Worm (Caenorhabditis elegans) whole organism, L1 larva: Measurements from ENCODE around the gene F13D12.8.

Experiments used
- alr-1 ChIP-seq: fragments of 200-800 bp; sonication (Bioruptor generic); optimal IDR thresholded peaks from 2 replicates; lab custom pipeline; 2018; ENCODE audit warnings: borderline replicate concordance, mild to moderate bottlenecking, missing genetic modification characterization, missing compliant biosample characterization
- ama-1 ChIP-seq: fragments of 150-350 bp; optimal IDR thresholded peaks from 2 replicates; lab custom pipeline; 2014
- blmp-1 ChIP-seq: fragments of 150-350 bp; optimal IDR thresholded peaks from 2 replicates; lab custom pipeline; 2014; ENCODE audit warnings: missing biosample characterization, missing genetic modification characterization
- ceh-8 ChIP-seq: fragments of 200-800 bp; sonication (Bioruptor generic); optimal IDR thresholded peaks from 2 replicates; lab custom pipeline; 2018; ENCODE audit warnings: mild to moderate bottlenecking, missing genetic modification characterization, moderate library complexity, missing compliant biosample characterization
- ceh-82 ChIP-seq, 3 experiments: fragments of 150-350 bp in 1 of 3; sonication (generic microtip) in 2 of 3; optimal IDR thresholded peaks; 2 replicates each; lab custom pipeline; 2014 to 2017; ENCODE audit warnings: missing biosample characterization in 3 of 3, missing genetic modification characterization in 3 of 3
- ceh-88 ChIP-seq: fragments of 200-800 bp; sonication (Bioruptor generic); IDR thresholded peaks from 2 replicates; pipeline ENCODE4 v1.3.6; 2022; ENCODE audit warnings: missing genetic modification characterization, missing compliant biosample characterization
- ceh-90 ChIP-seq: sonication (generic microtip); optimal IDR thresholded peaks from 2 replicates; lab custom pipeline; 2016; ENCODE audit warnings: missing genetic modification characterization, missing compliant biosample characterization
- ces-1 ChIP-seq: fragments of 150-350 bp; optimal IDR thresholded peaks from 2 replicates; lab custom pipeline; 2014; ENCODE audit warnings: missing biosample characterization, missing genetic modification reagents, missing genetic modification characterization
- dpl-1 ChIP-seq, 3 experiments: fragments of 150-350 bp in 2 of 3; sonication (generic microtip) in 1 of 3; optimal IDR thresholded peaks; 2 replicates each; lab custom pipeline; 2014 to 2017; ENCODE audit warnings: missing biosample characterization in 3 of 3, missing genetic modification characterization in 3 of 3, missing genetic modification reagents in 3 of 3
- dsc-1 ChIP-seq: sonication (generic microtip); optimal IDR thresholded peaks from 2 replicates; lab custom pipeline; 2016; ENCODE audit warnings: mild to moderate bottlenecking, missing genetic modification characterization, missing compliant biosample characterization
- efl-1 ChIP-seq, 4 experiments: fragments of 150-350 bp; optimal IDR thresholded peaks in 3 of 4; peaks in 1 of 4; 1 replicate in 1 of 4; 2 replicates in 3 of 4; lab custom pipeline; 2014; ENCODE audit warnings: missing biosample characterization in 2 of 4, missing genetic modification characterization in 2 of 4, missing genetic modification reagents in 2 of 4
- efl-3 ChIP-seq: fragments of 200-800 bp; sonication (Bioruptor generic); optimal IDR thresholded peaks from 2 replicates; lab custom pipeline; 2018; ENCODE audit warnings: mild to moderate bottlenecking, missing genetic modification characterization, missing compliant biosample characterization
- egl-13 ChIP-seq: sonication (generic microtip); optimal IDR thresholded peaks from 2 replicates; lab custom pipeline; 2016; ENCODE audit warnings: missing genotype, missing genetic modification reagents, missing genetic modification characterization, missing compliant biosample characterization
- elt-3 ChIP-seq, 6 experiments: fragments of 150-350 bp in 1 of 6; sonication (generic microtip); optimal IDR thresholded peaks; 2 replicates each; lab custom pipeline; 2017 to 2018; ENCODE audit warnings: missing biosample characterization in 6 of 6, missing genetic modification characterization in 6 of 6, inconsistent platforms in 1 of 6
- fkh-10 ChIP-seq: sonication (generic microtip); optimal IDR thresholded peaks from 2 replicates; lab custom pipeline; 2017; ENCODE audit warnings: missing biosample characterization, missing genetic modification reagents, missing genetic modification characterization
- irx-1 ChIP-seq: sonication (generic microtip); optimal IDR thresholded peaks from 2 replicates; lab custom pipeline; 2016; ENCODE audit warnings: missing genetic modification characterization, missing compliant biosample characterization
- lin-14 ChIP-seq: fragments of 200-800 bp; sonication (Bioruptor generic); optimal IDR thresholded peaks from 2 replicates; lab custom pipeline; 2018; ENCODE audit warnings: mild to moderate bottlenecking, missing genetic modification characterization, moderate library complexity, missing compliant biosample characterization
- lin-35 ChIP-seq, 2 experiments: fragments of 150-350 bp; optimal IDR thresholded peaks; 2 replicates each; lab custom pipeline; 2014; ENCODE audit warnings: missing biosample characterization in 2 of 2, missing genetic modification characterization in 2 of 2, missing genetic modification reagents in 2 of 2
- lin-39 ChIP-seq: fragments of 150-350 bp; optimal IDR thresholded peaks from 2 replicates; lab custom pipeline; 2014; ENCODE audit warnings: missing biosample characterization, missing genetic modification reagents, missing genetic modification characterization
- lir-3 ChIP-seq: sonication (generic microtip); optimal IDR thresholded peaks from 2 replicates; lab custom pipeline; 2016; ENCODE audit warnings: mild to moderate bottlenecking, missing genetic modification characterization, moderate library complexity, missing compliant biosample characterization; ENCODE audit not compliant: poor library complexity
- lsy-2 ChIP-seq, 2 experiments: fragments of 150-350 bp; optimal IDR thresholded peaks; 2 replicates each; lab custom pipeline; 2014; ENCODE audit warnings: missing biosample characterization in 2 of 2, missing genetic modification characterization in 2 of 2
- mab-9 ChIP-seq: fragments of 200-800 bp; sonication (Bioruptor generic); IDR thresholded peaks from 2 replicates; pipeline ENCODE4 v1.3.6; 2022; ENCODE audit warnings: missing genetic modification reagents, missing genetic modification characterization, missing compliant biosample characterization
- mep-1 ChIP-seq: fragments of 150-350 bp; optimal IDR thresholded peaks from 2 replicates; lab custom pipeline; 2014; ENCODE audit warnings: missing biosample characterization, missing genetic modification characterization
- nhr-19 ChIP-seq: fragments of 200-800 bp; sonication (Bioruptor generic); conservative IDR thresholded peaks from 2 replicates; pipeline ENCODE4 v1.3.6; 2022; ENCODE audit warnings: missing genetic modification characterization, missing compliant biosample characterization
- nhr-20 ChIP-seq: sonication (generic microtip); optimal IDR thresholded peaks from 2 replicates; lab custom pipeline; 2016; ENCODE audit warnings: mild to moderate bottlenecking, missing genetic modification characterization, missing compliant biosample characterization
- nhr-47 ChIP-seq: sonication (generic microtip); optimal IDR thresholded peaks from 2 replicates; lab custom pipeline; 2016; ENCODE audit warnings: mild to moderate bottlenecking, missing genetic modification characterization, moderate library complexity, missing compliant biosample characterization
- nhr-71 ChIP-seq: sonication (generic microtip); optimal IDR thresholded peaks from 2 replicates; lab custom pipeline; 2016; ENCODE audit warnings: mild to moderate bottlenecking, missing genetic modification characterization, moderate library complexity, missing compliant biosample characterization
- nhr-76 ChIP-seq: sonication (generic microtip); optimal IDR thresholded peaks from 2 replicates; lab custom pipeline; 2017; ENCODE audit warnings: missing biosample characterization, missing genetic modification characterization
- nhr-77 ChIP-seq: fragments of 150-350 bp; optimal IDR thresholded peaks from 2 replicates; lab custom pipeline; 2014; ENCODE audit warnings: missing biosample characterization, missing genetic modification characterization
- nhr-85 ChIP-seq: sonication (generic microtip); peaks from one replicate; lab custom pipeline; 2016; ENCODE audit warnings: missing genetic modification characterization, inconsistent platforms, missing compliant biosample characterization
- pax-3 ChIP-seq: fragments of 200-800 bp; sonication (Bioruptor generic); optimal IDR thresholded peaks from 2 replicates; lab custom pipeline; 2018; ENCODE audit warnings: mild to moderate bottlenecking, missing genetic modification characterization, moderate library complexity, missing compliant biosample characterization
- pqm-1 ChIP-seq: sonication (generic microtip); optimal IDR thresholded peaks from 3 replicates; lab custom pipeline; 2017; ENCODE audit warnings: missing biosample characterization, missing genetic modification characterization
- rnt-1 ChIP-seq: sonication (generic microtip); optimal IDR thresholded peaks from 2 replicates; lab custom pipeline; 2016; ENCODE audit warnings: mild to moderate bottlenecking, missing genetic modification characterization, moderate library complexity, missing compliant biosample characterization
- skn-1 ChIP-seq: fragments of 150-350 bp; optimal IDR thresholded peaks from 2 replicates; lab custom pipeline; 2014; ENCODE audit warnings: missing biosample characterization, missing genetic modification characterization
- snpc-4 ChIP-seq: fragments of 150-350 bp; optimal IDR thresholded peaks from 2 replicates; lab custom pipeline; 2014; ENCODE audit warnings: missing biosample characterization, missing genetic modification characterization
- snu-23 ChIP-seq: sonication (generic microtip); optimal IDR thresholded peaks from 2 replicates; lab custom pipeline; 2016; ENCODE audit warnings: missing genetic modification characterization, missing compliant biosample characterization
- swsn-7 ChIP-seq: sonication (generic microtip); optimal IDR thresholded peaks from 2 replicates; lab custom pipeline; 2016; ENCODE audit warnings: missing genetic modification characterization, missing compliant biosample characterization
- tbx-2 ChIP-seq: sonication (generic microtip); optimal IDR thresholded peaks from 2 replicates; lab custom pipeline; 2016; ENCODE audit warnings: missing genetic modification characterization, missing compliant biosample characterization
- unc-30 ChIP-seq: sonication (generic microtip); optimal IDR thresholded peaks from 2 replicates; lab custom pipeline; 2017; ENCODE audit warnings: missing biosample characterization, missing genetic modification characterization
- unc-98 ChIP-seq: fragments of 200-800 bp; sonication (Bioruptor generic); IDR thresholded peaks from 2 replicates; pipeline ENCODE4 v1.3.6; 2022; ENCODE audit warnings: missing genetic modification characterization, missing compliant biosample characterization
- vab-15 ChIP-seq: sonication (generic microtip); optimal IDR thresholded peaks from 2 replicates; lab custom pipeline; 2017; ENCODE audit warnings: missing genotype, mild to moderate bottlenecking, missing genetic modification characterization, missing compliant biosample characterization
- xbp-1 ChIP-seq: sonication (generic microtip); optimal IDR thresholded peaks from 2 replicates; lab custom pipeline; 2016; ENCODE audit warnings: missing genetic modification characterization, missing compliant biosample characterization
- ztf-11 ChIP-seq, 2 experiments: sonication (generic microtip); optimal IDR thresholded peaks; 2 replicates each; lab custom pipeline; 2016 to 2017; ENCODE audit warnings: missing genetic modification characterization in 2 of 2, missing biosample characterization in 1 of 2, missing compliant biosample characterization in 1 of 2
- ztf-4 ChIP-seq: fragments of 150-350 bp; optimal IDR thresholded peaks from 2 replicates; lab custom pipeline; 2014; ENCODE audit warnings: missing biosample characterization, missing genetic modification characterization

Gene F13D12.8

DNA sequence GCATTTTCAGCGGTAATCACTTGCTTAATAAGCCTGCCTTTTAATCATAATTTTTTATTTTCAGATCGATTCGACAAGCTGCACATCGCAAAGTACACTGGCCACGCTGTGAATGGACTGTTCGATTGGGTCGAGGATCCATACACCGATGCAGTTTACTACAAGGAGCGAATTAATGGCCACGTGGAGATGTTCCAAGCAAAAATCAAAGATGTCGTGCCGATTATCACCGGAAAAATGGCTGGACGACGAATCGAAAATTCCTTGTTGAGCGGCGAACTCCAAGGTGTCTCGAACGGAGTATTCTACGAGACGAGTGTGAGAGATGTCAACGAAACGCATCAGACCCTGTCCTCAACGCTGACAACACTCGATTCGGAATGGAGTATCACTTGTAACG lies 5.0 kb downstream of the F13D12.8 start:
- TF ChIP-seq ama-1 (lab: Kevin White, UChicago), result no peak
- TF ChIP-seq lin-14 (GFP tag; lab: Kevin White, UChicago), result no peak
- TF ChIP-seq nhr-77 (tag; lab: Kevin White, UChicago), result no peak
- TF ChIP-seq alr-1 (tag; lab: Kevin White, UChicago), result no peak
- no peak for TF ChIP-seq mab-9 (GFP tag; lab: Robert Waterston, UW)
- no peak for TF ChIP-seq ceh-88
- TF ChIP-seq dsc-1 (tag; lab: Kevin White, UChicago), result no peak
- no peak for TF ChIP-seq snpc-4 (tag; lab: Kevin White, UChicago)
- no peak for TF ChIP-seq nhr-85 (tag; lab: Kevin White, UChicago)
- TF ChIP-seq efl-1 (optimal IDR thresholded peaks at IDR 0.05; lab: Kevin White, UChicago), result no peak
- TF ChIP-seq efl-1 (GFP tag; optimal IDR thresholded peaks at IDR 0.05 in 1 of 2; lab: Kevin White, UChicago), result no peak

DNA sequence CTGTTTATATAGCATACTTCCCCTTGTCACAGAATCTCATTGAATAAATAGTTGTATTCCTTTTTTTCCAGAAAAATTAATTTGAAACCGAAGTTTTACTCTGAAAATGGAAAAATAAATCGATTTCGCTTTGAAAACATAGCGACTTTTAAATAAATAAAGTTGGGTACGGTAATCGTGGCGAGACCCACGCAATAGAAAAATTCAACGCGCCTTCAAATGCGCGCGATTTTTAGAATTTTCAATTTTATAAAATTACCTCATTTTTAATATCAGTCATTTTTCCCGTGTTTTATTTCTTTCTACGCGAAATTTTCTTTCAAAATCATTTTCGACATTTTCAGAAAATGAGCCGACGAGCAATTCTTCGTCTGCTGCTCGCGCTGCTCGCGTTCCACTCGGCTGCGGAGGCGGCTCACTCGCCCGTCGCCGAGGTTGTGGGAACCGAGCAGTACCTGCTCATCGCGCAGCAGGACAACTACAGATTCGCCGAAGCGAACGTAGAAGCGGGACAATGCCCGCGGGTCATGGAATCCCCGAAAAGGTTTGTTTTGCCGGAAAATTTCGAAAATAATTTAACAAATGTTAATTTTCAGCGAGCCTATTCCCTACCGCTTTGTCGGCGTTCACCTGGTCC lies 5.8 kb downstream of the F13D12.8 start, which contains the start of gene F13D12.5:
Gene F13D12.5 (plus strand): TSS at position 345 of the 637 bp plus-strand sequence.
- peak; percentile 30 for TF ChIP-seq nhr-71 (tag; lab: Kevin White, UChicago)
- TF ChIP-seq xbp-1 (tag; lab: Kevin White, UChicago), result no peak
- no peak for TF ChIP-seq ztf-11 (tag; optimal IDR thresholded peaks at IDR 0.05; lab: Kevin White, UChicago)

- TF ChIP-seq ceh-90, result no peak
- no peak for TF ChIP-seq alr-1 (tag; lab: Kevin White, UChicago)
- no peak for TF ChIP-seq unc-30
- TF ChIP-seq nhr-85 (tag; lab: Kevin White, UChicago), result no peak
- no peak for TF ChIP-seq unc-98 (GFP tag; lab: Robert Waterston, UW)
- no peak for TF ChIP-seq dpl-1 (GFP tag; optimal IDR thresholded peaks at IDR 0.05; lab: Kevin White, UChicago)
- no peak for TF ChIP-seq elt-3 (tag; optimal IDR thresholded peaks at IDR 0.05; lab: Kevin White, UChicago)
- no peak for TF ChIP-seq ceh-8
- no peak for TF ChIP-seq lir-3 (tag; lab: Kevin White, UChicago)
- TF ChIP-seq egl-13 (tag; lab: Kevin White, UChicago), result no peak
- no peak for TF ChIP-seq pax-3 (tag; lab: Kevin White, UChicago)
- TF ChIP-seq ztf-4 (tag; lab: Kevin White, UChicago), result no peak
- no peak for TF ChIP-seq nhr-20 (tag; lab: Kevin White, UChicago)
- no peak for TF ChIP-seq vab-15 (tag; lab: Kevin White, UChicago)
Observed at ce11 chrII:11725615-11726014, 6.8 kb downstream of the F13D12.8 start.

ce11 chrII:11724362-11724761 lies 8.0 kb downstream of the F13D12.8 start:
- TF ChIP-seq nhr-19 (GFP tag; lab: Robert Waterston, UW) (peak; percentile 61), nhr-20 (tag; lab: Kevin White, UChicago) (peak; percentile 77), dsc-1 (tag; lab: Kevin White, UChicago) (peak; percentile 38), efl-1 (optimal IDR thresholded peaks at IDR 0.05; lab: Kevin White, UChicago) (peak; percentile 27 to 38), efl-1 (GFP tag; optimal IDR thresholded peaks at IDR 0.05 in 1 of 2; lab: Kevin White, UChicago) (peak in 1 of 2 experiments; percentile 43), rnt-1 (tag; lab: Kevin White, UChicago) (peak; percentile 39), xbp-1 (tag; lab: Kevin White, UChicago) (peak; percentile 44), fkh-10 (peak; percentile 61), swsn-7 (tag; lab: Kevin White, UChicago) (peak; percentile 51), irx-1 (tag; lab: Kevin White, UChicago) (peak; percentile 29), nhr-77 (tag; lab: Kevin White, UChicago) (no peak), nhr-85 (tag; lab: Kevin White, UChicago) (peak; percentile 57), nhr-47 (tag; lab: Kevin White, UChicago) (peak; percentile 50), nhr-71 (tag; lab: Kevin White, UChicago) (peak; percentile 72), efl-3 (GFP tag; lab: Kevin White, UChicago) (no peak), ztf-4 (tag; lab: Kevin White, UChicago) (no peak), tbx-2 (peak; percentile 43), skn-1 (tag; lab: Kevin White, UChicago) (peak; percentile 14), pqm-1 (tag; lab: Kevin White, UChicago) (no peak), lsy-2 (tag; optimal IDR thresholded peaks at IDR 0.05; lab: Kevin White, UChicago) (peak; percentile 23 to 44), mep-1 (tag; lab: Kevin White, UChicago) (peak; percentile 48), lin-14 (GFP tag; lab: Kevin White, UChicago) (peak; percentile 89), egl-13 (tag; lab: Kevin White, UChicago) (peak; percentile 3), lin-35 (GFP tag; optimal IDR thresholded peaks at IDR 0.05; lab: Kevin White, UChicago) (peak; percentile 27 to 52), ces-1 (peak; percentile 1), ceh-82 (tag; optimal IDR thresholded peaks at IDR 0.05; lab: Kevin White, UChicago) (peak in 1 of 3 experiments; percentile 41), snu-23 (GFP tag; lab: Kevin White, UChicago) (peak; percentile 79), blmp-1 (tag; lab: Kevin White, UChicago) (peak; percentile 59), nhr-76 (no peak), lin-39 (tag; lab: Kevin White, UChicago) (no peak)
